Worm (Caenorhabditis elegans): ENCODE results near the gene Y47D7A.9.

DNA sequence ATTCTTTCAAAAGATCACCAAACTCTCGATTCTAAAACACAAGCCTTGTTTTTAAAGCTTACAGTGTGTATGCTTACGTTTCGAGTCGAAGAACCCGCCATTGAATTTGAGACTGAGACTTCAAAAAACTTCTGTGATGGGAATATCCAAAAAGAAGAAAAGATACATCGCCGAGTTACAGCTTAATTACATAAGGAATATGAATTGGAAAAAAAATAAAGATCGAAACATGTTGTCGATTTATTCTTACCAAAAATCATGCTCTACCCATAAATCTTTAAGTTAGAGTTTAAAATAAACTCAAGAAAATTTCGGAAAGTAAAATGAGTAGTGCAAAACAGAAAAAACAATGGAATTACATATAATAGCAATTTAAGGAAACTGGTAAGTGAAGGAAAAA lies 37.6 kb downstream of the Y47D7A.9 start, which contains the start of gene F13A2.10:
- TF ChIP-seq zip-2 (tag; optimal IDR thresholded peaks at IDR 0.05) = no peak
- no peak for TF ChIP-seq tra-1 (GFP tag; IDR thresholded peaks at IDR 0.05)
- no peak for TF ChIP-seq unc-39 (tag; optimal IDR thresholded peaks at IDR 0.05)
- no peak for TF ChIP-seq lin-39 (tag; optimal IDR thresholded peaks at IDR 0.05)

All from whole organism, L4 larva.